Fruit fly (Drosophila melanogaster) whole organism, embryonic: Measurements from ENCODE around the gene CG10862.

ENCODE experiments used
- Abd-B ChIP-seq: fragments of 200-800 bp; sonication (Bioruptor generic); optimal IDR thresholded peaks from 2 replicates; lab custom pipeline; 2018; ENCODE audit warnings: missing biosample characterization, mild to moderate bottlenecking, missing genetic modification characterization, moderate library complexity
- Atf3 ChIP-seq: fragments of 200-800 bp; sonication (Bioruptor generic); optimal IDR thresholded peaks from 3 replicates; lab custom pipeline; 2016; ENCODE audit warnings: missing biosample characterization, missing genetic modification characterization
- Bgb ChIP-seq: fragments of 200-800 bp; sonication (Bioruptor generic); IDR thresholded peaks from 2 replicates; pipeline ENCODE4 v1.3.6; 2022; ENCODE audit warnings: missing biosample characterization, missing genetic modification characterization; ENCODE audit not compliant: partially characterized antibody
- BtbVII ChIP-seq: fragments of 200-800 bp; sonication (Bioruptor generic); optimal IDR thresholded peaks from 3 replicates; lab custom pipeline; 2017; ENCODE audit warnings: missing biosample characterization, mild to moderate bottlenecking, missing genetic modification characterization
- CG10147 ChIP-seq: fragments of 200-800 bp; sonication (Bioruptor generic); optimal IDR thresholded peaks from 2 replicates; lab custom pipeline; 2019; ENCODE audit warnings: missing biosample characterization, mild to moderate bottlenecking, missing genetic modification characterization, moderate library complexity
- CG14710 ChIP-seq: fragments of 200-800 bp; sonication (Bioruptor generic); optimal IDR thresholded peaks from 3 replicates; lab custom pipeline; 2019; ENCODE audit warnings: missing biosample characterization, mild to moderate bottlenecking, missing genetic modification characterization, moderate library complexity
- CG15514 ChIP-seq: fragments of 200-800 bp; sonication (Bioruptor generic); optimal IDR thresholded peaks from 3 replicates; lab custom pipeline; 2017; ENCODE audit warnings: missing biosample characterization, missing genetic modification characterization, mild to moderate bottlenecking, moderate library complexity, missing genetic modification reagents
- CG16779 ChIP-seq: fragments of 200-800 bp; sonication (Bioruptor generic); IDR thresholded peaks from 2 replicates; pipeline ENCODE4 v1.3.6; 2022; ENCODE audit warnings: missing biosample characterization, missing genetic modification characterization
- CG17612 ChIP-seq: fragments of 200-800 bp; sonication (Bioruptor generic); IDR thresholded peaks from 2 replicates; pipeline ENCODE4 v1.3.6; 2022; ENCODE audit warnings: missing biosample characterization, missing genetic modification characterization
- CG18599 ChIP-seq: fragments of 200-800 bp; sonication (Bioruptor generic); optimal IDR thresholded peaks from 3 replicates; lab custom pipeline; 2017; ENCODE audit warnings: missing biosample characterization, missing genetic modification characterization, mild to moderate bottlenecking, moderate library complexity, missing genetic modification reagents
- CG2199 ChIP-seq: fragments of 200-800 bp; sonication (Bioruptor generic); IDR thresholded peaks from 3 replicates; pipeline ENCODE4 v1.3.6; 2022; ENCODE audit warnings: missing biosample characterization, missing genetic modification characterization
- CG30431 ChIP-seq: fragments of 200-800 bp; sonication (Bioruptor generic); optimal IDR thresholded peaks from 2 replicates; lab custom pipeline; 2017; ENCODE audit warnings: missing biosample characterization, missing genetic modification characterization
- CG3163 ChIP-seq: fragments of 200-800 bp; sonication (Bioruptor generic); optimal IDR thresholded peaks from 3 replicates; lab custom pipeline; 2016; ENCODE audit warnings: missing biosample characterization, missing genetic modification characterization
- CG33557 ChIP-seq: fragments of 200-800 bp; sonication (Bioruptor generic); optimal IDR thresholded peaks from 2 replicates; lab custom pipeline; 2019; ENCODE audit warnings: missing biosample characterization, mild to moderate bottlenecking, missing genetic modification characterization, moderate library complexity
- CG34224 ChIP-seq: fragments of 200-800 bp; sonication (Bioruptor generic); IDR thresholded peaks from 3 replicates; pipeline ENCODE4 v1.3.6; 2022; ENCODE audit warnings: missing biosample characterization, missing genetic modification characterization; ENCODE audit not compliant: partially characterized antibody
- CG34376 ChIP-seq: fragments of 200-800 bp; sonication (Bioruptor generic); optimal IDR thresholded peaks from 2 replicates; lab custom pipeline; 2018; ENCODE audit warnings: missing biosample characterization, mild to moderate bottlenecking, missing genetic modification characterization
- CG6654 ChIP-seq: fragments of 200-800 bp; sonication (Bioruptor generic); optimal IDR thresholded peaks from 2 replicates; lab custom pipeline; 2017; ENCODE audit warnings: missing biosample characterization, mild to moderate bottlenecking, missing genetic modification characterization
- CG7271 ChIP-seq: fragments of 200-800 bp; sonication (Bioruptor generic); optimal IDR thresholded peaks from 2 replicates; lab custom pipeline; 2018; ENCODE audit warnings: missing biosample characterization, mild to moderate bottlenecking, missing genetic modification characterization, moderate library complexity
- CG8388 ChIP-seq: fragments of 200-800 bp; sonication (Bioruptor generic); optimal IDR thresholded peaks from 2 replicates; lab custom pipeline; 2019; ENCODE audit warnings: missing biosample characterization, mild to moderate bottlenecking, missing genetic modification characterization, moderate library complexity
- Dad ChIP-seq: fragments of 200-800 bp; sonication (Bioruptor generic); optimal IDR thresholded peaks from 3 replicates; lab custom pipeline; 2016; ENCODE audit warnings: missing biosample characterization, missing genetic modification characterization
- Dip2 ChIP-seq: fragments of 200-800 bp; sonication (Bioruptor generic); IDR thresholded peaks from 2 replicates; pipeline ENCODE4 v1.3.6; 2022; ENCODE audit warnings: missing biosample characterization, missing genetic modification characterization
- Fer2 ChIP-seq: fragments of 200-800 bp; sonication (Bioruptor generic); optimal IDR thresholded peaks from 2 replicates; lab custom pipeline; 2018; ENCODE audit warnings: missing biosample characterization, mild to moderate bottlenecking, missing genetic modification characterization, moderate library complexity
- HHEX ChIP-seq: fragments of 200-800 bp; sonication (Bioruptor generic); optimal IDR thresholded peaks from 3 replicates; lab custom pipeline; 2017; ENCODE audit warnings: missing biosample characterization, mild to moderate bottlenecking, missing genetic modification characterization, missing genetic modification reagents
- Hr39 ChIP-seq: fragments of >200 bp; optimal IDR thresholded peaks from 2 replicates; lab custom pipeline; 2017
- Mad ChIP-seq: fragments of 200-800 bp; sonication (Bioruptor generic); optimal IDR thresholded peaks from 2 replicates; lab custom pipeline; 2016; ENCODE audit warnings: missing biosample characterization, missing genetic modification characterization
- Med ChIP-seq: fragments of 200-800 bp; sonication (Bioruptor generic); peaks from one replicate; lab custom pipeline; 2016; ENCODE audit warnings: missing biosample characterization, missing genetic modification characterization, mild to moderate bottlenecking, inconsistent platforms, moderate library complexity
- NC2α ChIP-seq: fragments of 200-800 bp; sonication (Bioruptor generic); optimal IDR thresholded peaks from 2 replicates; lab custom pipeline; 2016; ENCODE audit warnings: missing biosample characterization, missing genetic modification characterization
- Neu2 ChIP-seq: fragments of 200-800 bp; sonication (Bioruptor generic); optimal IDR thresholded peaks from 3 replicates; lab custom pipeline; 2016; ENCODE audit warnings: missing biosample characterization, missing genetic modification characterization, borderline replicate concordance
- Pdp1 ChIP-seq, 2 experiments: fragments of 200-800 bp; sonication (Bioruptor generic); optimal IDR thresholded peaks; 3 replicates each; lab custom pipeline; 2016; ENCODE audit warnings: missing biosample characterization in 2 of 2, missing genetic modification characterization in 2 of 2, mild to moderate bottlenecking in 1 of 2, moderate library complexity in 1 of 2
- ap ChIP-seq: fragments of 200-800 bp; sonication (Bioruptor generic); IDR thresholded peaks from 2 replicates; pipeline ENCODE4 v1.3.6; 2022; ENCODE audit warnings: missing biosample characterization, missing genetic modification characterization
- ash1 ChIP-seq: fragments of 200-800 bp; sonication (Bioruptor generic); optimal IDR thresholded peaks from 2 replicates; lab custom pipeline; 2018; ENCODE audit warnings: missing biosample characterization, mild to moderate bottlenecking, missing genetic modification characterization
- bbx ChIP-seq: fragments of 200-800 bp; sonication (Bioruptor generic); IDR thresholded peaks from 2 replicates; pipeline ENCODE4 v1.3.6; 2022; ENCODE audit warnings: missing biosample characterization, missing genetic modification characterization; ENCODE audit not compliant: partially characterized antibody
- cad ChIP-seq: fragments of >200 bp; optimal IDR thresholded peaks from 2 replicates; lab custom pipeline; 2017; ENCODE audit warnings: missing biosample characterization, missing genetic modification characterization
- dan ChIP-seq: fragments of 200-800 bp; sonication (Bioruptor generic); IDR thresholded peaks from 2 replicates; pipeline ENCODE4 v1.3.6; 2022; ENCODE audit warnings: missing biosample characterization, missing genetic modification characterization
- eve ChIP-seq, 2 experiments: fragments of >200 bp; optimal IDR thresholded peaks; 2 replicates each; lab custom pipeline; 2017; ENCODE audit warnings: missing biosample characterization in 2 of 2, missing genetic modification characterization in 2 of 2
- fd96Cb ChIP-seq: fragments of 200-800 bp; sonication (Bioruptor generic); optimal IDR thresholded peaks from 2 replicates; lab custom pipeline; 2018; ENCODE audit warnings: missing biosample characterization, mild to moderate bottlenecking, missing genetic modification characterization, moderate library complexity
- gem ChIP-seq: fragments of 200-800 bp; sonication (Bioruptor generic); optimal IDR thresholded peaks from 2 replicates; lab custom pipeline; 2019; ENCODE audit warnings: missing biosample characterization, mild to moderate bottlenecking, missing genetic modification characterization, moderate library complexity
- gsb-n ChIP-seq: fragments of 200-800 bp; sonication (Bioruptor generic); optimal IDR thresholded peaks from 3 replicates; lab custom pipeline; 2018; ENCODE audit warnings: missing biosample characterization, mild to moderate bottlenecking, missing genetic modification characterization
- hb ChIP-seq: fragments of 200-800 bp; sonication (Bioruptor generic); IDR thresholded peaks from 3 replicates; pipeline ENCODE4 v1.3.6; 2022; ENCODE audit warnings: missing biosample characterization, missing genetic modification characterization; ENCODE audit not compliant: partially characterized antibody
- hkb ChIP-seq, 2 experiments: fragments of 200-800 bp in 1 of 2; fragments of >200 bp in 1 of 2; sonication (Bioruptor generic) in 1 of 2; IDR thresholded peaks in 1 of 2; optimal IDR thresholded peaks in 1 of 2; 2 replicates each; pipeline versions ENCODE4 v1.3.6 to Lab custom; 2017 to 2022; ENCODE audit warnings: missing biosample characterization in 1 of 2, missing genetic modification characterization in 1 of 2
- lab ChIP-seq: fragments of 200-800 bp; sonication (Bioruptor generic); optimal IDR thresholded peaks from 3 replicates; lab custom pipeline; 2017; ENCODE audit warnings: missing biosample characterization, missing genetic modification characterization, mild to moderate bottlenecking, moderate library complexity, missing genetic modification reagents
- maf-S ChIP-seq: fragments of 200-800 bp; sonication (Bioruptor generic); optimal IDR thresholded peaks from 2 replicates; lab custom pipeline; 2016; ENCODE audit warnings: missing biosample characterization, missing genetic modification characterization
- nerfin-1 ChIP-seq: fragments of 200-800 bp; sonication (Bioruptor generic); optimal IDR thresholded peaks from 3 replicates; lab custom pipeline; 2019; ENCODE audit warnings: missing biosample characterization, mild to moderate bottlenecking, missing genetic modification characterization, moderate library complexity
- p53 ChIP-seq: fragments of 200-800 bp; sonication (Bioruptor generic); optimal IDR thresholded peaks from 2 replicates; lab custom pipeline; 2016; ENCODE audit warnings: missing biosample characterization, missing genetic modification characterization
- peb ChIP-seq: fragments of 200-800 bp; sonication (Bioruptor generic); IDR thresholded peaks from 2 replicates; pipeline ENCODE4 v1.3.6; 2022; ENCODE audit warnings: missing biosample characterization, missing genetic modification characterization
- sens-2 ChIP-seq: fragments of 200-800 bp; sonication (Bioruptor generic); IDR thresholded peaks from 2 replicates; pipeline ENCODE4 v1.3.6; 2022; ENCODE audit warnings: missing biosample characterization, missing genetic modification characterization
- sisA ChIP-seq: fragments of 200-800 bp; sonication (Bioruptor generic); IDR thresholded peaks from 2 replicates; pipeline ENCODE4 v1.3.6; 2022; ENCODE audit warnings: missing biosample characterization, missing genetic modification characterization
- unc-4 ChIP-seq: fragments of 200-800 bp; sonication (Bioruptor generic); IDR thresholded peaks from 2 replicates; pipeline ENCODE4 v1.3.6; 2022; ENCODE audit warnings: missing biosample characterization, missing genetic modification characterization; ENCODE audit not compliant: partially characterized antibody

The CG10862 gene

DNA sequence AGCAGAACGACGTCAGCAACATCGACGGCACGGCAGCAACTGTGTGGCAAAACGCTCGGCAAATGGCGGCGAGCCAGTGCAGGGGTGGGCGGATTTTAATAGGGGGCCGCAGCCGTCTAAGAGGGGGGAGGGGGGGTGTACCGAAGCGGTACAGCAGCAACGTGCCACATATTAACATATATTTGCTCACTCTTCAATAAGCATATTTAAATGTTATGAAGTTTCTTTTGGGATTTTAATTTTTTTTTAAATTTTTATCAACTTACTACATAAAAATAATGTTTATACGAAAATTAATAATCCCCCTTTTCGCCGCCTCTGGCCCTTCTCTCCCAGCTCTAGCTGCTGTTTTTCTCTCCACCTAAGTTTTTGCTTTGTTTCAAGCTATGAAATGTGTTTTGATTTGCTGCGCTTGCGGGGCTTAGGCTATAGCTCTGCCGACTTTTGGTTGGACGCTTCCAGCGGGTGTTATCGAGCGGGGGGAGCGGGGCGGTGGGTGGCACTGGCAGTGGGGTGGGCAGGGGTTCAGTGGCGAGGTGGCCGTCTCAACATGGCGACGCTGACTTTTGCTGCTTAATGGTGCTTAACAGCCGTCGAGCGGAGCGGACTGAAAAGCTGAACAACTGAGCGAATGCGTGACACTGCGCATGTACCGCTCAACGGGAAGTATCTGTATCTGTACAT, 21.9 kb downstream of the CG10862 start (continued):
- no peak for TF ChIP-seq Hr39 (lab: Kevin White, UChicago)
- peak; percentile 65 for TF ChIP-seq CG17612 (GFP tag; lab: Robert Waterston, UW)
- peak; percentile 87 for TF ChIP-seq Abd-B (GFP tag; lab: Kevin White, UChicago)
- TF ChIP-seq bbx (GFP tag; lab: Robert Waterston, UW): no peak
- peak; percentile 65 for TF ChIP-seq fd96Cb (tag; lab: Kevin White, UChicago)
- no peak for TF ChIP-seq Neu2
- peak; percentile 56; the same call in 1 of the 2 replicates for TF ChIP-seq sens-2 (GFP tag; lab: Robert Waterston, UW)
- peak; percentile 9 for TF ChIP-seq Med
- peak; percentile 87 for TF ChIP-seq CG18599 (GFP tag; lab: Kevin White, UChicago)
- TF ChIP-seq hkb (optimal IDR thresholded peaks at IDR 0.05; lab: Kevin White, UChicago): no peak
- peak; percentile 91 for TF ChIP-seq hkb (GFP tag; IDR thresholded peaks at IDR 0.05; lab: Robert Waterston, UW)
- no peak for TF ChIP-seq NC2α (GFP tag; lab: Kevin White, UChicago)
- no peak for TF ChIP-seq CG2199
- TF ChIP-seq gem: peak; percentile 89
- peak; percentile 69 for TF ChIP-seq CG34376 (GFP tag; lab: Kevin White, UChicago)
- no peak for TF ChIP-seq Mad
- TF ChIP-seq CG8388 (GFP tag; lab: Kevin White, UChicago): peak; percentile 68
- peak; percentile 48 for TF ChIP-seq gsb-n
- TF ChIP-seq sisA (GFP tag; lab: Robert Waterston, UW): peak; percentile 90
- peak; percentile 77 for TF ChIP-seq CG10147 (GFP tag; lab: Kevin White, UChicago)
- no peak for TF ChIP-seq CG7271 (tag; lab: Kevin White, UChicago)
- TF ChIP-seq Bgb (GFP tag; lab: Robert Waterston, UW): peak; percentile 17; the same call in 1 of the 2 replicates
- TF ChIP-seq nerfin-1 (tag; lab: Kevin White, UChicago): peak; percentile 52
- TF ChIP-seq unc-4 (GFP tag; lab: Robert Waterston, UW): no peak
- no peak for TF ChIP-seq CG16779
- no peak; the same call in 1 of the 2 replicates for TF ChIP-seq dan (GFP tag; lab: Robert Waterston, UW)
- peak; percentile 69; the same call in 1 of the 2 replicates for TF ChIP-seq peb (GFP tag; lab: Robert Waterston, UW)
- no peak for TF ChIP-seq hb
- no peak for TF ChIP-seq ash1
- TF ChIP-seq Dad (GFP tag; lab: Kevin White, UChicago): no peak
- peak; percentile 65 for TF ChIP-seq CG15514 (GFP tag; lab: Kevin White, UChicago)
- peak; percentile 52 for TF ChIP-seq CG6654 (GFP tag; lab: Kevin White, UChicago)
- TF ChIP-seq lab (GFP tag; lab: Kevin White, UChicago): peak; percentile 84
- TF ChIP-seq maf-S (GFP tag; lab: Kevin White, UChicago): no peak
- peak; percentile 80 for TF ChIP-seq HHEX (GFP tag; lab: Kevin White, UChicago)
- peak; percentile 73 for TF ChIP-seq ap
- no peak for TF ChIP-seq p53 (GFP tag; lab: Kevin White, UChicago)
- TF ChIP-seq cad (GFP tag; lab: Kevin White, UChicago): no peak
- TF ChIP-seq Dip2: peak; percentile 50
- TF ChIP-seq CG34224 (GFP tag; lab: Robert Waterston, UW): no peak
- TF ChIP-seq eve (GFP tag; optimal IDR thresholded peaks at IDR 0.05; lab: Kevin White, UChicago): no peak
- TF ChIP-seq Pdp1 (GFP tag; optimal IDR thresholded peaks at IDR 0.05; lab: Kevin White, UChicago): peak in 1 of 2 experiments; percentile 32
- TF ChIP-seq Fer2 (tag; lab: Kevin White, UChicago): peak; percentile 50
- TF ChIP-seq CG33557 (GFP tag; lab: Kevin White, UChicago): no peak
- no peak for TF ChIP-seq Atf3 (GFP tag; lab: Kevin White, UChicago)
- peak; percentile 23 for TF ChIP-seq CG14710
- no peak for TF ChIP-seq CG3163 (GFP tag; lab: Kevin White, UChicago)
- peak; percentile 74 for TF ChIP-seq CG30431 (GFP tag; lab: Kevin White, UChicago)
- peak; percentile 76 for TF ChIP-seq BtbVII (GFP tag; lab: Kevin White, UChicago)
